Fruit fly (Drosophila melanogaster): ENCODE results near the gene fon.

Gene fon

dm6 chr2L:19434260-19434659 is 48.3 kb upstream of the fon start (continued):
- TF ChIP-seq CG9727 (GFP tag; optimal IDR thresholded peaks at IDR 0.05): peak; percentile 57
- no peak for TF ChIP-seq NC2α (GFP tag; optimal IDR thresholded peaks at IDR 0.05)
- TF ChIP-seq Sox102F (GFP tag; optimal IDR thresholded peaks at IDR 0.05): peak; percentile 34
- no peak for TF ChIP-seq maf-S (GFP tag; optimal IDR thresholded peaks at IDR 0.05)
- TF ChIP-seq ham (GFP tag; IDR thresholded peaks at IDR 0.05): no peak
- TF ChIP-seq ci (GFP tag; IDR thresholded peaks at IDR 0.05): peak; percentile 56; the same call in 1 of the 3 replicates
- TF ChIP-seq Poxn (GFP tag; IDR thresholded peaks at IDR 0.05): no peak
- TF ChIP-seq CG14050 (GFP tag; IDR thresholded peaks at IDR 0.05): no peak
- TF ChIP-seq CG34224 (GFP tag; IDR thresholded peaks at IDR 0.05; ENCODE audit: partially characterized antibody): no peak
- no peak for TF ChIP-seq CG14667 (GFP tag; IDR thresholded peaks at IDR 0.05)
- peak in 1 of 3 experiments; percentile 75 for TF ChIP-seq lola (GFP tag; optimal IDR thresholded peaks at IDR 0.05)
- TF ChIP-seq tx (GFP tag; optimal IDR thresholded peaks at IDR 0.05): no peak
- no peak for TF ChIP-seq ken (GFP tag; IDR thresholded peaks at IDR 0.05)
- no peak for TF ChIP-seq Adf1 (GFP tag; IDR thresholded peaks at IDR 0.05)
- no peak for TF ChIP-seq CG3838 (GFP tag; optimal IDR thresholded peaks at IDR 0.05)
- TF ChIP-seq CG10543 (GFP tag; optimal IDR thresholded peaks at IDR 0.05): peak; percentile 53
- no peak for TF ChIP-seq CG10366 (GFP tag; IDR thresholded peaks at IDR 0.05)
- TF ChIP-seq psq (GFP tag; optimal IDR thresholded peaks at IDR 0.05): no peak
- no peak for TF ChIP-seq CG32767 (GFP tag; IDR thresholded peaks at IDR 0.05)
- peak; percentile 85 for TF ChIP-seq wek (GFP tag; optimal IDR thresholded peaks at IDR 0.05)
- peak; percentile 9 for TF ChIP-seq az2 (GFP tag; optimal IDR thresholded peaks at IDR 0.05)
- TF ChIP-seq CG10209 (GFP tag; optimal IDR thresholded peaks at IDR 0.05): peak; percentile 57
- peak; percentile 21 for TF ChIP-seq grau (tag; optimal IDR thresholded peaks at IDR 0.05)
- TF ChIP-seq C15 (GFP tag; IDR thresholded peaks at IDR 0.05): no peak
- no peak for TF ChIP-seq gro (GFP tag; optimal IDR thresholded peaks at IDR 0.05)
- TF ChIP-seq CG6175 (GFP tag; IDR thresholded peaks at IDR 0.05): no peak
- TF ChIP-seq CG7839 (tag; optimal IDR thresholded peaks at IDR 0.05): peak; percentile 18
- peak; percentile 65 for TF ChIP-seq Sox100B (GFP tag; optimal IDR thresholded peaks at IDR 0.05)
- TF ChIP-seq CG16815 (GFP tag; optimal IDR thresholded peaks at IDR 0.05): no peak
- no peak for TF ChIP-seq CG16813 (GFP tag; IDR thresholded peaks at IDR 0.05; ENCODE audit: partially characterized antibody)
- TF ChIP-seq fd64A (GFP tag; optimal IDR thresholded peaks at IDR 0.05): peak; percentile 79
- TF ChIP-seq Opbp (GFP tag; IDR thresholded peaks at IDR 0.05; ENCODE audit: partially characterized antibody): no peak
- no peak for TF ChIP-seq CG30403 (GFP tag; optimal IDR thresholded peaks at IDR 0.05)
- TF ChIP-seq CG9609 (GFP tag; optimal IDR thresholded peaks at IDR 0.05): no peak
- no peak for TF ChIP-seq eyg (GFP tag; optimal IDR thresholded peaks at IDR 0.05)
- TF ChIP-seq CG16779 (GFP tag; IDR thresholded peaks at IDR 0.05): no peak
- TF ChIP-seq salm (tag; optimal IDR thresholded peaks at IDR 0.05): peak; percentile 83
- peak; percentile 82 for TF ChIP-seq lab (GFP tag; optimal IDR thresholded peaks at IDR 0.05)
- no peak for TF ChIP-seq cg (GFP tag; optimal IDR thresholded peaks at IDR 0.05)
- peak; percentile 57 for TF ChIP-seq Nf-YB (GFP tag; optimal IDR thresholded peaks at IDR 0.05)
- peak; percentile 72 for TF ChIP-seq CG14710 (tag; optimal IDR thresholded peaks at IDR 0.05)
- no peak for TF ChIP-seq sima (GFP tag; optimal IDR thresholded peaks at IDR 0.05)
- no peak for TF ChIP-seq CG1602 (GFP tag; optimal IDR thresholded peaks at IDR 0.05)
- TF ChIP-seq YL-1 (GFP tag; optimal IDR thresholded peaks at IDR 0.05): no peak
- no peak for TF ChIP-seq run (tag; optimal IDR thresholded peaks at IDR 0.05)
- no peak for TF ChIP-seq CG11247 (GFP tag; IDR thresholded peaks at IDR 0.05)
- TF ChIP-seq CG10462 (GFP tag; optimal IDR thresholded peaks at IDR 0.05): no peak
- no peak for TF ChIP-seq CG13624 (GFP tag; optimal IDR thresholded peaks at IDR 0.05)
- peak; percentile 87 for TF ChIP-seq Kr (GFP tag; optimal IDR thresholded peaks at IDR 0.05)
- no peak for TF ChIP-seq CG4820 (GFP tag; optimal IDR thresholded peaks at IDR 0.05)
- peak; percentile 63 for TF ChIP-seq CG31441 (GFP tag; IDR thresholded peaks at IDR 0.05)
- TF ChIP-seq CG11093 (GFP tag; IDR thresholded peaks at IDR 0.05): no peak
